Worm (Caenorhabditis elegans) whole organism, mixed stage, embryonic: Measurements from ENCODE around the gene Y48B6A.10.

Experiments used
- bed-3 ChIP-seq: fragments of 200-800 bp; sonication (Bioruptor generic); optimal IDR thresholded peaks from 3 replicates; lab custom pipeline; 2018; ENCODE audit warnings: mild to moderate bottlenecking, missing genetic modification characterization, moderate library complexity, missing compliant biosample characterization
- elt-1 ChIP-seq: sonication (generic microtip); optimal IDR thresholded peaks from 2 replicates; lab custom pipeline; 2017; ENCODE audit warnings: missing genetic modification characterization, mild to moderate bottlenecking, missing compliant biosample characterization, antibody characterized with exemption, moderate library complexity, borderline replicate concordance; ENCODE audit not compliant: insufficient read depth
- mep-1 ChIP-seq: fragments of 150-350 bp; optimal IDR thresholded peaks from 2 replicates; lab custom pipeline; 2017; ENCODE audit warnings: missing biosample characterization, missing genetic modification reagents, missing genetic modification characterization, inconsistent platforms
- nhr-12 ChIP-seq: fragments of 150-350 bp; optimal IDR thresholded peaks from 2 replicates; lab custom pipeline; 2014; ENCODE audit warnings: missing biosample characterization, missing genetic modification characterization
- nhr-2 ChIP-seq: fragments of 150-350 bp; optimal IDR thresholded peaks from 2 replicates; lab custom pipeline; 2014; ENCODE audit warnings: missing biosample characterization, missing genetic modification characterization
- nhr-237 ChIP-seq: fragments of 150-350 bp; optimal IDR thresholded peaks from 2 replicates; lab custom pipeline; 2014; ENCODE audit warnings: missing biosample characterization, missing genetic modification characterization
- nhr-76 ChIP-seq: sonication (generic microtip); optimal IDR thresholded peaks from 2 replicates; lab custom pipeline; 2017; ENCODE audit warnings: missing biosample characterization, missing genetic modification characterization
- pha-4 ChIP-seq: fragments of 150-350 bp; optimal IDR thresholded peaks from 2 replicates; lab custom pipeline; 2018; ENCODE audit warnings: missing biosample characterization, missing genetic modification reagents, missing genetic modification characterization
- unc-39 ChIP-seq: fragments of 150-350 bp; optimal IDR thresholded peaks from 2 replicates; lab custom pipeline; 2014; ENCODE audit warnings: missing biosample characterization, missing genetic modification characterization
- unc-62 ChIP-seq: fragments of 150-350 bp; optimal IDR thresholded peaks from 2 replicates; lab custom pipeline; 2014; ENCODE audit warnings: missing biosample characterization, missing genetic modification reagents, missing genetic modification characterization

DNA sequence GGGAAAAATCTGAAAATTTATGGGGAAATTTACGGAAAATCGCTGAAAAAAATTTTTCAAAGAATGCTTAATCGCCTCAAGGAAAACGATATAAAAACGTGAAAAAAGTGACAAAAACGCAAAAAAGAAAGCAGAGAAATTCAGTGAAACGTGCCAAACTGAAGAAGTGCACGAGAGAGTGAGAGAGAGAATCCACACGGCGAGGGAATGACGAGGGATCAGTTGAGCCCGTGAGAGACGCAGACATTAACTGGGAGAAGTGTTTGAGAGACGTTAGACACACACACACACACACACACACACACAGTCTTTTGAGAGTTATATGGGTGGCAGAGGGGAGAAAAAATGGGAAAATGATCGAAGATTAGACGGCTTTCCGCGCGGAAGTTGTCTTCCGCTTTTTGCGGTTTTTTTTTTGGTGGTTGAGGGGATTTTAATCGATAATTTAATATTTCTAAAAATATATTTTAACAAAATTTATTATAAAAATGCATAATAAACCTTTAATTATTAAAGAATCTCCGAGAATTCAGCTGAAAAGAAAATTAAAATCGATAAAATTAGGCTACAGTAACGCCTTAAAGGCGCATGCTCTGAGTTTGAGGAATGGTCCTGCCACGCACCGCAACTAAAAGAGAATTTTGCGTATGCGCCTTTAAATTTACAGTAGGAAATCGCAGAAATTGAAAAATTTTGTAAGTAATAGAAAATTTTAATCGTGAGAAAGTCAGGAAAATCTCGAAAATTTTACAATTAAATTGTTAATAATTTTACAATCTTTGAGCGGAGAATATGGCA lies 30.4 kb downstream of the Y48B6A.10 start:
- TF ChIP-seq nhr-76 (tag; lab: Kevin White, UChicago) (no peak), elt-1 (tag; lab: Kevin White, UChicago) (no peak), nhr-237 (no peak), unc-62 (peak; percentile 19), unc-39 (tag; lab: Kevin White, UChicago) (no peak), nhr-2 (tag; lab: Kevin White, UChicago) (no peak), nhr-12 (tag; lab: Kevin White, UChicago) (no peak), mep-1 (peak; percentile 5), bed-3 (GFP tag; lab: Kevin White, UChicago) (no peak), pha-4 (tag; lab: Kevin White, UChicago) (peak; percentile 42)
